Worm (Caenorhabditis elegans) whole organism, L4 larva: ENCODE results near the gene ddi-1.

ENCODE experiments used
- F10B5.3 ChIP-seq: sonication (generic microtip); optimal IDR thresholded peaks from 2 replicates; lab custom pipeline; 2016; ENCODE audit warnings: mild to moderate bottlenecking, missing genetic modification characterization, missing compliant biosample characterization
- F26F4.8 ChIP-seq: fragments of 200-800 bp; sonication (Bioruptor generic); conservative IDR thresholded peaks from 2 replicates; pipeline ENCODE4 v1.3.6; 2022; ENCODE audit warnings: missing genetic modification characterization, missing compliant biosample characterization
- F49E8.2 ChIP-seq: sonication (generic microtip); optimal IDR thresholded peaks from 2 replicates; lab custom pipeline; 2016; ENCODE audit warnings: missing compliant biosample characterization, mild to moderate bottlenecking, missing genetic modification characterization, borderline replicate concordance
- R02D3.7 ChIP-seq: fragments of 150-350 bp; sonication (generic microtip); optimal IDR thresholded peaks from 3 replicates; lab custom pipeline; 2014; ENCODE audit warnings: missing biosample characterization, missing genetic modification characterization
- T26A8.4 ChIP-seq: fragments of 200-800 bp; sonication (Bioruptor generic); IDR thresholded peaks from 2 replicates; pipeline ENCODE4 v1.3.6; 2022; ENCODE audit warnings: missing genetic modification characterization, missing compliant biosample characterization
- Y48G9A.11 ChIP-seq: fragments of 200-800 bp; sonication (Bioruptor generic); IDR thresholded peaks from 2 replicates; pipeline ENCODE4 v1.3.6; 2022; ENCODE audit warnings: missing genetic modification reagents, missing genetic modification characterization, missing compliant biosample characterization
- Y5F2A.4 ChIP-seq: fragments of 200-800 bp; sonication (Bioruptor generic); optimal IDR thresholded peaks from 2 replicates; lab custom pipeline; 2018; ENCODE audit warnings: mild to moderate bottlenecking, missing genetic modification characterization, missing compliant biosample characterization
- aly-2 ChIP-seq: sonication (generic microtip); optimal IDR thresholded peaks from 2 replicates; lab custom pipeline; 2018; ENCODE audit warnings: missing biosample characterization, missing genetic modification characterization
- arid-1 ChIP-seq: fragments of 200-800 bp; sonication (Bioruptor generic); conservative IDR thresholded peaks from 2 replicates; pipeline ENCODE4 v1.3.6; 2022; ENCODE audit warnings: missing genetic modification reagents, missing genetic modification characterization, missing compliant biosample characterization
- ceh-32 ChIP-seq: sonication (generic microtip); optimal IDR thresholded peaks from 2 replicates; lab custom pipeline; 2016; ENCODE audit warnings: mild to moderate bottlenecking, missing genetic modification characterization, missing compliant biosample characterization; ENCODE audit not compliant: poor library complexity
- ceh-62 ChIP-seq: sonication (generic microtip); optimal IDR thresholded peaks from 2 replicates; lab custom pipeline; 2017; ENCODE audit warnings: missing biosample characterization, missing genetic modification characterization
- cey-2 ChIP-seq: sonication (generic microtip); optimal IDR thresholded peaks from 3 replicates; lab custom pipeline; 2017; ENCODE audit warnings: missing genetic modification characterization, mild to moderate bottlenecking, missing compliant biosample characterization, antibody characterized with exemption, borderline replicate concordance; ENCODE audit not compliant: insufficient read depth
- ctbp-1 ChIP-seq: fragments of 200-800 bp; sonication (Bioruptor generic); IDR thresholded peaks from 2 replicates; pipeline ENCODE4 v1.3.6; 2022; ENCODE audit warnings: missing genetic modification reagents, missing genetic modification characterization, missing compliant biosample characterization
- daf-16 ChIP-seq, 3 experiments: sonication (generic microtip); optimal IDR thresholded peaks; 2 replicates each; lab custom pipeline; 2016 to 2017; ENCODE audit warnings: missing genetic modification characterization in 3 of 3, missing genetic modification reagents in 3 of 3, mild to moderate bottlenecking in 2 of 3, missing compliant biosample characterization in 2 of 3, missing biosample characterization in 1 of 3, moderate library complexity in 1 of 3
- daf-19 ChIP-seq: fragments of 200-800 bp; sonication (Bioruptor generic); conservative IDR thresholded peaks from 2 replicates; pipeline ENCODE4 v1.3.6; 2022; ENCODE audit warnings: missing genetic modification characterization, missing compliant biosample characterization
- daf-8 ChIP-seq: fragments of 200-800 bp; sonication (Bioruptor generic); IDR thresholded peaks from 2 replicates; pipeline ENCODE4 v1.3.6; 2022; ENCODE audit warnings: missing genetic modification characterization, missing compliant biosample characterization
- dmd-6 ChIP-seq: fragments of 200-800 bp; sonication (Bioruptor generic); IDR thresholded peaks from 2 replicates; pipeline ENCODE4 v1.3.6; 2022; ENCODE audit warnings: missing genetic modification reagents, missing genetic modification characterization, missing compliant biosample characterization
- egl-27 ChIP-seq: sonication (generic microtip); optimal IDR thresholded peaks from 3 replicates; lab custom pipeline; 2017; ENCODE audit warnings: missing biosample characterization, missing genetic modification reagents, missing genetic modification characterization
- egl-43 ChIP-seq: fragments of 200-800 bp; sonication (Bioruptor generic); IDR thresholded peaks from 2 replicates; pipeline ENCODE4 v1.3.6; 2022; ENCODE audit warnings: missing genetic modification reagents, missing genetic modification characterization, missing compliant biosample characterization
- fkh-10 ChIP-seq: fragments of 150-350 bp; optimal IDR thresholded peaks from 2 replicates; lab custom pipeline; 2014; ENCODE audit warnings: missing biosample characterization, missing genetic modification reagents, missing genetic modification characterization
- fos-1 ChIP-seq: fragments of 150-350 bp; optimal IDR thresholded peaks from 2 replicates; lab custom pipeline; 2014; ENCODE audit warnings: missing biosample characterization, missing genetic modification characterization
- gei-8 ChIP-seq: fragments of 200-800 bp; sonication (Bioruptor generic); optimal IDR thresholded peaks from 2 replicates; lab custom pipeline; 2018; ENCODE audit warnings: mild to moderate bottlenecking, missing genetic modification characterization, missing compliant biosample characterization
- hif-1 ChIP-seq, 2 experiments: sonication (generic microtip); optimal IDR thresholded peaks; 2 replicates each; lab custom pipeline; 2016 to 2017; ENCODE audit warnings: missing compliant biosample characterization in 2 of 2, missing genetic modification characterization in 2 of 2, missing genetic modification reagents in 2 of 2, missing genotype in 2 of 2, mild to moderate bottlenecking in 1 of 2
- lin-1 ChIP-seq: fragments of 200-800 bp; sonication (Bioruptor generic); IDR thresholded peaks from 2 replicates; pipeline ENCODE4 v1.3.6; 2022; ENCODE audit warnings: missing genetic modification reagents, missing genetic modification characterization, missing compliant biosample characterization
- lin-29 ChIP-seq: fragments of 200-800 bp; sonication (Bioruptor generic); IDR thresholded peaks from 2 replicates; pipeline ENCODE4 v1.3.6; 2022; ENCODE audit warnings: missing genetic modification reagents, missing genetic modification characterization, missing compliant biosample characterization
- lin-38 ChIP-seq: fragments of 200-800 bp; sonication (Bioruptor generic); IDR thresholded peaks from 2 replicates; pipeline ENCODE4 v1.3.6; 2022; ENCODE audit warnings: missing genetic modification reagents, missing genetic modification characterization, missing compliant biosample characterization
- lir-3 ChIP-seq: sonication (generic microtip); optimal IDR thresholded peaks from 2 replicates; lab custom pipeline; 2016; ENCODE audit warnings: mild to moderate bottlenecking, missing genetic modification characterization, missing compliant biosample characterization
- mep-1 ChIP-seq: fragments of 150-350 bp; sonication (generic microtip); optimal IDR thresholded peaks from 3 replicates; lab custom pipeline; 2014; ENCODE audit warnings: missing biosample characterization, missing genetic modification characterization
- mxl-2 ChIP-seq: fragments of 200-800 bp; sonication (Bioruptor generic); conservative IDR thresholded peaks from 2 replicates; pipeline ENCODE4 v1.3.6; 2022; ENCODE audit warnings: missing genetic modification reagents, missing genetic modification characterization, missing compliant biosample characterization
- nhr-11 ChIP-seq: fragments of 150-350 bp; optimal IDR thresholded peaks from 2 replicates; lab custom pipeline; 2014; ENCODE audit warnings: missing biosample characterization, missing genetic modification characterization
- nhr-28 ChIP-seq: fragments of 150-350 bp; optimal IDR thresholded peaks from 2 replicates; lab custom pipeline; 2014; ENCODE audit warnings: missing biosample characterization, missing genetic modification characterization
- nhr-41 ChIP-seq: fragments of 200-800 bp; sonication (Bioruptor generic); IDR thresholded peaks from 2 replicates; pipeline ENCODE4 v1.3.6; 2022; ENCODE audit warnings: missing genetic modification reagents, missing genetic modification characterization, missing compliant biosample characterization
- nhr-42 ChIP-seq: fragments of 200-800 bp; sonication (Bioruptor generic); IDR thresholded peaks from 2 replicates; pipeline ENCODE4 v1.3.6; 2022; ENCODE audit warnings: missing genetic modification characterization, missing compliant biosample characterization
- nhr-48 ChIP-seq: sonication (generic microtip); optimal IDR thresholded peaks from 2 replicates; lab custom pipeline; 2016; ENCODE audit warnings: mild to moderate bottlenecking, missing genetic modification characterization, missing compliant biosample characterization
- nhr-6 ChIP-seq: fragments of 150-350 bp; optimal IDR thresholded peaks from 2 replicates; lab custom pipeline; 2014; ENCODE audit warnings: missing biosample characterization, missing genetic modification characterization
- nhr-76 ChIP-seq: fragments of 150-350 bp; optimal IDR thresholded peaks from 2 replicates; lab custom pipeline; 2014; ENCODE audit warnings: missing biosample characterization, missing genetic modification characterization
- php-3 ChIP-seq: fragments of 200-800 bp; sonication (Bioruptor generic); IDR thresholded peaks from 2 replicates; pipeline ENCODE4 v1.3.6; 2022; ENCODE audit warnings: missing genetic modification reagents, missing genetic modification characterization, missing compliant biosample characterization
- pqm-1 ChIP-seq: sonication (generic microtip); optimal IDR thresholded peaks from 2 replicates; lab custom pipeline; 2017; ENCODE audit warnings: missing biosample characterization, missing genetic modification characterization
- rbr-2 ChIP-seq: sonication (generic microtip); optimal IDR thresholded peaks from 2 replicates; lab custom pipeline; 2016; ENCODE audit warnings: missing genotype, missing genetic modification characterization, missing compliant biosample characterization
- saeg-2 ChIP-seq: fragments of 200-800 bp; sonication (Bioruptor generic); IDR thresholded peaks from 2 replicates; pipeline ENCODE4 v1.3.6; 2022; ENCODE audit warnings: missing genetic modification reagents, missing genetic modification characterization, missing compliant biosample characterization
- skn-1 ChIP-seq: fragments of 150-350 bp; optimal IDR thresholded peaks from 2 replicates; lab custom pipeline; 2014; ENCODE audit warnings: missing biosample characterization, missing genetic modification characterization
- snpc-4 ChIP-seq: fragments of 150-350 bp; optimal IDR thresholded peaks from 2 replicates; lab custom pipeline; 2014; ENCODE audit warnings: missing biosample characterization, missing genetic modification characterization
- spr-3 ChIP-seq: fragments of 200-800 bp; sonication (Bioruptor generic); optimal IDR thresholded peaks from 2 replicates; lab custom pipeline; 2018; ENCODE audit warnings: mild to moderate bottlenecking, missing genetic modification characterization, missing compliant biosample characterization
- tag-97 ChIP-seq: fragments of 200-800 bp; sonication (Bioruptor generic); IDR thresholded peaks from 2 replicates; pipeline ENCODE4 v1.3.6; 2022; ENCODE audit warnings: missing genetic modification characterization, missing compliant biosample characterization
- tra-1 ChIP-seq: fragments of 200-800 bp; sonication (Bioruptor generic); IDR thresholded peaks from 2 replicates; pipeline ENCODE4 v1.3.6; 2022; ENCODE audit warnings: missing genetic modification reagents, missing genetic modification characterization, missing compliant biosample characterization
- unc-130 ChIP-seq: sonication (generic microtip); optimal IDR thresholded peaks from 2 replicates; lab custom pipeline; 2016; ENCODE audit warnings: missing genetic modification reagents, missing genetic modification characterization, missing compliant biosample characterization
- unc-39 ChIP-seq: sonication (generic microtip); optimal IDR thresholded peaks from 2 replicates; lab custom pipeline; 2017; ENCODE audit warnings: missing biosample characterization, missing genetic modification characterization
- unc-62 ChIP-seq, 3 experiments: fragments of 150-350 bp in 1 of 3; sonication (generic microtip); optimal IDR thresholded peaks in 2 of 3; peaks in 1 of 3; 1 replicate in 1 of 3; 2 replicates in 2 of 3; lab custom pipeline; 2014 to 2017; ENCODE audit warnings: missing biosample characterization in 3 of 3, missing genetic modification characterization in 3 of 3, missing genetic modification reagents in 3 of 3, missing genotype in 1 of 3
- vab-7 ChIP-seq: fragments of 200-800 bp; sonication (Bioruptor generic); IDR thresholded peaks from 2 replicates; pipeline ENCODE4 v1.3.6; 2022; ENCODE audit warnings: missing genetic modification reagents, missing genetic modification characterization, missing compliant biosample characterization
- zag-1 ChIP-seq: fragments of 150-350 bp; optimal IDR thresholded peaks from 2 replicates; lab custom pipeline; 2014; ENCODE audit warnings: missing biosample characterization, missing genetic modification characterization
- zip-11 ChIP-seq: fragments of 200-800 bp; sonication (Bioruptor generic); IDR thresholded peaks from 2 replicates; pipeline ENCODE4 v1.3.6; 2022; ENCODE audit warnings: missing genetic modification characterization, missing compliant biosample characterization
- ztf-11 ChIP-seq: fragments of 150-350 bp; optimal IDR thresholded peaks from 2 replicates; lab custom pipeline; 2014; ENCODE audit warnings: missing biosample characterization, missing genetic modification characterization

Gene ddi-1

ce11 chrIV:6554865-6555264, 32.2 kb downstream of the ddi-1 start:
- TF ChIP-seq F49E8.2 (no peak), zag-1 (tag; lab: Kevin White, UChicago) (no peak), F26F4.8 (GFP tag; lab: Robert Waterston, UW) (no peak), saeg-2 (GFP tag; lab: Robert Waterston, UW) (no peak), aly-2 (tag; lab: Kevin White, UChicago) (no peak), unc-39 (tag; lab: Kevin White, UChicago) (no peak), pqm-1 (tag; lab: Kevin White, UChicago) (peak; percentile 95), Y48G9A.11 (GFP tag; lab: Robert Waterston, UW) (no peak), fos-1 (tag; lab: Kevin White, UChicago) (no peak), lin-29 (GFP tag; lab: Robert Waterston, UW) (no peak), daf-16 (GFP tag; optimal IDR thresholded peaks at IDR 0.05; lab: Kevin White, UChicago) (no peak), daf-16 (tag; optimal IDR thresholded peaks at IDR 0.05; lab: Kevin White, UChicago) (peak; percentile 66), T26A8.4 (GFP tag; lab: Robert Waterston, UW) (no peak), hif-1 (tag; optimal IDR thresholded peaks at IDR 0.05; lab: Kevin White, UChicago) (no peak), dmd-6 (GFP tag; lab: Robert Waterston, UW) (peak; percentile 84), Y5F2A.4 (GFP tag; lab: Kevin White, UChicago) (no peak), arid-1 (GFP tag; lab: Robert Waterston, UW) (no peak), nhr-41 (GFP tag; lab: Robert Waterston, UW) (no peak), cey-2 (no peak), nhr-76 (tag; lab: Kevin White, UChicago) (no peak), daf-19 (GFP tag; lab: Robert Waterston, UW) (no peak), zip-11 (GFP tag; lab: Robert Waterston, UW) (no peak), gei-8 (GFP tag; lab: Kevin White, UChicago) (no peak), lin-1 (peak; percentile 50; the same call in 1 of the 2 replicates), snpc-4 (tag; lab: Kevin White, UChicago) (no peak), lir-3 (tag; lab: Kevin White, UChicago) (no peak), vab-7 (GFP tag; lab: Robert Waterston, UW) (no peak), unc-130 (GFP tag; lab: Kevin White, UChicago) (no peak), F10B5.3 (no peak), ceh-62 (tag; lab: Kevin White, UChicago) (no peak), egl-43 (GFP tag; lab: Robert Waterston, UW) (no peak), nhr-48 (tag; lab: Kevin White, UChicago) (peak; percentile 26), R02D3.7 (no peak), tra-1 (GFP tag; lab: Robert Waterston, UW) (0 out of 2 replicates have a peak, but pooled peaks have one; percentile 14), nhr-11 (tag; lab: Kevin White, UChicago) (no peak), egl-27 (no peak), tag-97 (GFP tag; lab: Robert Waterston, UW) (no peak), mep-1 (tag; lab: Kevin White, UChicago) (no peak), lin-38 (GFP tag; lab: Robert Waterston, UW) (no peak; the same call in 1 of the 2 replicates), ztf-11 (tag; lab: Kevin White, UChicago) (no peak), nhr-6 (tag; lab: Kevin White, UChicago) (no peak), php-3 (GFP tag; lab: Robert Waterston, UW) (peak; percentile 61), spr-3 (GFP tag; lab: Kevin White, UChicago) (no peak), nhr-42 (GFP tag; lab: Robert Waterston, UW) (no peak), ceh-32 (tag; lab: Kevin White, UChicago) (no peak), mxl-2 (GFP tag; lab: Robert Waterston, UW) (no peak), unc-62 (GFP tag; optimal IDR thresholded peaks at IDR 0.05 in 1 of 2; lab: Kevin White, UChicago) (no peak), unc-62 (tag; optimal IDR thresholded peaks at IDR 0.05; lab: Kevin White, UChicago) (no peak), rbr-2 (tag; lab: Kevin White, UChicago) (no peak), skn-1 (tag; lab: Kevin White, UChicago) (peak; percentile 5), fkh-10 (GFP tag; lab: Kevin White, UChicago) (no peak), nhr-28 (peak; percentile 91), ctbp-1 (GFP tag; lab: Robert Waterston, UW) (no peak), daf-8 (GFP tag; lab: Robert Waterston, UW) (no peak)
